Worm (Caenorhabditis elegans): ENCODE measurements around the gene pqn-74.

The pqn-74 gene

DNA sequence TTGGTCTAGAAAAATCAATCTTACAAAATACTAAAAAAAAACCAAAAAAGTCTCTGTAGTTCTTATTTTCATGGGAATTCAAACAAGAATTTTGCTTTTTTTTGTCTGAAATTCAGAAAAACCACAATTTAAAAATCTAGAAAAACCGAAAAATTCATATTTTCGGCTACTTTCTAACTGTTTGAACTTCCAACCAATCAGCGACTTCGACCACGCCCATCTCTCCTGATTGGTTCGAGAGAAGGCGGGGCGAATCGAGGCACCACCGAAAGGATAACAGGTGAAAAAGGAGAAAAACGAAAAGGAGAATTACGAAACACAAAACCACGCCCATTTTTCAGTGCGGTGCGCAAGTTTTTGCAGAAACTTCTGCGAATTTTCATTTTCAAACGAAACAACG lies 26.4 kb downstream of the pqn-74 start:
- TF ChIP-seq sea-1 (GFP tag; conservative IDR thresholded peaks at IDR 0.05): no peak

- TF ChIP-seq tbx-11 (GFP tag; IDR thresholded peaks at IDR 0.05) (no peak), hmbx-1 (tag; optimal IDR thresholded peaks at IDR 0.05) (no peak), ama-1 (optimal IDR thresholded peaks at IDR 0.05) (no peak), ets-7 (tag; optimal IDR thresholded peaks at IDR 0.05) (no peak), B0310.2 (tag; optimal IDR thresholded peaks at IDR 0.05) (no peak), hnd-1 (tag; optimal IDR thresholded peaks at IDR 0.05) (no peak)
Measured at ce11 chrIV:13303442-13303841, 27.8 kb downstream of the pqn-74 start, which contains the start of gene Y67H2A.7. Gene Y67H2A.7 (plus strand): TSS chrIV:13303742.

- TF ChIP-seq tbx-37 (GFP tag; conservative IDR thresholded peaks at IDR 0.05): no peak
- no peak for TF ChIP-seq scrt-1 (GFP tag; IDR thresholded peaks at IDR 0.05)
- no peak for TF ChIP-seq ama-1 (optimal IDR thresholded peaks at IDR 0.05)
- no peak for TF ChIP-seq tra-4 (tag; optimal IDR thresholded peaks at IDR 0.05)
- no peak for TF ChIP-seq hnd-1 (tag; optimal IDR thresholded peaks at IDR 0.05)
- no peak for TF ChIP-seq sea-1 (GFP tag; conservative IDR thresholded peaks at IDR 0.05)
- TF ChIP-seq ets-7 (tag; optimal IDR thresholded peaks at IDR 0.05): no peak
- no peak for TF ChIP-seq pes-1 (GFP tag; IDR thresholded peaks at IDR 0.05)
- TF ChIP-seq flt-1 (GFP tag; IDR thresholded peaks at IDR 0.05): no peak
- no peak for TF ChIP-seq ceh-36 (tag; optimal IDR thresholded peaks at IDR 0.05)
- TF ChIP-seq B0310.2 (tag; optimal IDR thresholded peaks at IDR 0.05): no peak
- no peak for TF ChIP-seq aly-1 (tag; optimal IDR thresholded peaks at IDR 0.05)
- TF ChIP-seq F13C5.2 (tag; optimal IDR thresholded peaks at IDR 0.05): no peak
- TF ChIP-seq ceh-13 (GFP tag; optimal IDR thresholded peaks at IDR 0.05): no peak
- no peak for TF ChIP-seq tbx-11 (GFP tag; IDR thresholded peaks at IDR 0.05)
- TF ChIP-seq hmbx-1 (tag; optimal IDR thresholded peaks at IDR 0.05): no peak
- no peak for TF ChIP-seq hmg-4 (GFP tag; optimal IDR thresholded peaks at IDR 0.05)
Measured at ce11 chrIV:13300591-13300990, 30.6 kb downstream of the pqn-74 start, which contains the start of gene csn-6. Gene csn-6 (plus strand): TSS chrIV:13300824.

DNA sequence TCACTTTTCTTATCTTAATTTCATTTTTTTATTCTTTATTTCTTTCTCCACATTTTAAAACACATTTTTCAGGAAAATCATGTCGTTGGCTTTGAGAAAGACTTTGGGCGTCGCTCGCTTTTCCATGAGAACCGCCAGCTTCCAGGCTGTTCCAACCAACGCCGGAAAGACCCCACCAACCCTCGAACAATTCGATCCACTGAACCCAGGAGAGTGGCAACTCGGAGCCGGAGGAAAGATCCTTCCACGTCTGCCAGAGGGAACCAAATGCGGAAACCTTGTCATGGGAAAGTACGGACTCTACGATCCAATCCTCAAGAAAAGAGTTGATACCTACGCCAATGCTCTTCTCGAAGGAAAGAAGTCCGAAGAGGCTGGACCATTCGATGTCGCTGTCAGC lies 31.1 kb downstream of the pqn-74 start, which contains the start of gene kdp-1:
TSS of gene kdp-1 (plus strand) at position 80 of the 400 bp plus-strand sequence.
- TF ChIP-seq tra-4 (tag; optimal IDR thresholded peaks at IDR 0.05) (no peak), tbx-37 (GFP tag; conservative IDR thresholded peaks at IDR 0.05) (no peak), hmbx-1 (tag; optimal IDR thresholded peaks at IDR 0.05) (no peak), ets-7 (tag; optimal IDR thresholded peaks at IDR 0.05) (no peak), ceh-13 (GFP tag; optimal IDR thresholded peaks at IDR 0.05) (no peak), flt-1 (GFP tag; IDR thresholded peaks at IDR 0.05) (no peak), scrt-1 (GFP tag; IDR thresholded peaks at IDR 0.05) (no peak), aly-1 (tag; optimal IDR thresholded peaks at IDR 0.05) (no peak), sea-1 (GFP tag; conservative IDR thresholded peaks at IDR 0.05) (no peak), tbx-11 (GFP tag; IDR thresholded peaks at IDR 0.05) (no peak), ceh-36 (tag; optimal IDR thresholded peaks at IDR 0.05) (no peak), ama-1 (optimal IDR thresholded peaks at IDR 0.05) (no peak), B0310.2 (tag; optimal IDR thresholded peaks at IDR 0.05) (no peak), F13C5.2 (tag; optimal IDR thresholded peaks at IDR 0.05) (no peak), hmg-4 (GFP tag; optimal IDR thresholded peaks at IDR 0.05) (no peak), hnd-1 (tag; optimal IDR thresholded peaks at IDR 0.05) (no peak)

DNA sequence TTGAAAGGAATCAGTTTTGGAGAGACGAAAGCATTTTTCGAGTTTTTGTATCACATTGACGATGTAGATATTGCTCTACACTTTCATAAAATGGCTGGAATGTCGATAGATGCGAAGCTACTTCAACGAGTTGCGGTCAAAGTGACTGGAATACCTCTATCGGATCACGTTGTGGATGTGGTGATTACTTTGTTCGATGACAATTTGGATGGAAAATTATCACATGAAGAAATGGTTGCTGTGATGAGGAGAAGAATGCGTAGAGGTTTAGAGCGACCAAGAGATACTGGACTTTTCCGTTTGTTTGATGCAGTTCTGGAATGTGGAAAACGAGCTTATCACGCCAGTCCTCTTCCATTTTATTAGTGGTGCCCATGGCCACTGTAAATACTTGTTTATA lies 31.6 kb downstream of the pqn-74 start:
- TF ChIP-seq tbx-11 (GFP tag; IDR thresholded peaks at IDR 0.05) (no peak), ceh-13 (GFP tag; optimal IDR thresholded peaks at IDR 0.05) (no peak), ets-7 (tag; optimal IDR thresholded peaks at IDR 0.05) (no peak), aly-1 (tag; optimal IDR thresholded peaks at IDR 0.05) (no peak), F13C5.2 (tag; optimal IDR thresholded peaks at IDR 0.05) (no peak), tbx-37 (GFP tag; conservative IDR thresholded peaks at IDR 0.05) (no peak)

DNA sequence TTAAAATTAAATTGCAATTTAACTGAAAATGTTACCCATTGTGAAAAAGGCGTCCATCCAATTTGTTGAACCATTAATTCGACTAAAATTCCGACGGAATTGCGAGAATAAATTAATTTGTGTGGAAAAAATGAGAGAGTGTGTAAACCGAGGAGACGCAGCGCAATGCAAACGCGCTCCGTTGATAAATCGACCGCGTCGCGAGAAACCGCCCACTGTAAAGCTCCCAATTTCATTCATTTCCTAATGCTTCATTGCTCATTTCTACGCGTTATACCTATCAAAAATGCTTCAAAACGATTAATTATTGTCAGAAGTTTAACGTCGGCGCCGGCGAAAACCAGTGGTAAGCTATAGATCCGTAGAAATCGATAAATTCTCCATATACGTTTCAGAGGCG lies 33.5 kb downstream of the pqn-74 start, which contains the start of the genes Y67H2A.2 and micu-1:
TSS of gene Y67H2A.2 (minus strand) at position 74 of the 400 bp plus-strand sequence.
TSS of gene micu-1 (plus strand) at position 181 of the 400 bp plus-strand sequence.
- TF ChIP-seq ama-1 (optimal IDR thresholded peaks at IDR 0.05) (no peak), ceh-36 (tag; optimal IDR thresholded peaks at IDR 0.05) (no peak), F13C5.2 (tag; optimal IDR thresholded peaks at IDR 0.05) (peak; percentile 20), ceh-13 (GFP tag; optimal IDR thresholded peaks at IDR 0.05) (no peak), aly-1 (tag; optimal IDR thresholded peaks at IDR 0.05) (no peak), tbx-11 (GFP tag; IDR thresholded peaks at IDR 0.05) (no peak), B0310.2 (tag; optimal IDR thresholded peaks at IDR 0.05) (no peak), flt-1 (GFP tag; IDR thresholded peaks at IDR 0.05) (0 out of 2 replicates have a peak, but pooled peaks have one; percentile 32)

DNA sequence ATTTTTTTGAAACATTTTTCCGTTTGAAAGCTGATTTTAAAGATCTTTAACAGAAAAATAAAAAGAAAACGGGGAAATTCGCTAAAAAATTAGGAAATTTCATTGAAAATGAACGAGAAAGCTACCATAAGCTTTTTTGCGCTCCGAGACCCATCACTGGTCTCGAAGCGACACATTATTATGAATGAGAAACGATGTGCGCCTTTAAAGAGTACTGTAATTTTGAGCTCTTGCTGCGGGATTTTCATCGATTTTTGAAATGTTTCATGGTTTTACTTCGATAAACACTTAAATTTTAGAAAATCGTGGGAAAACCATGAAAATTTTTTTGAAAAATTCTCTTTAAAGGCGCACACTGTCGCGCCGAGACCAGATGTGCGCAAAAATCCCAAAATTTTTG lies 41.0 kb downstream of the pqn-74 start:
- TF ChIP-seq F13C5.2 (tag; optimal IDR thresholded peaks at IDR 0.05) (no peak), hnd-1 (tag; optimal IDR thresholded peaks at IDR 0.05) (no peak), pes-1 (GFP tag; IDR thresholded peaks at IDR 0.05) (no peak), B0310.2 (tag; optimal IDR thresholded peaks at IDR 0.05) (no peak), scrt-1 (GFP tag; IDR thresholded peaks at IDR 0.05) (no peak), sea-1 (GFP tag; conservative IDR thresholded peaks at IDR 0.05) (no peak), tbx-11 (GFP tag; IDR thresholded peaks at IDR 0.05) (no peak), hmg-4 (GFP tag; optimal IDR thresholded peaks at IDR 0.05) (no peak), ceh-36 (tag; optimal IDR thresholded peaks at IDR 0.05) (no peak), aly-1 (tag; optimal IDR thresholded peaks at IDR 0.05) (no peak), ama-1 (optimal IDR thresholded peaks at IDR 0.05) (no peak), ceh-13 (GFP tag; optimal IDR thresholded peaks at IDR 0.05) (no peak), hmbx-1 (tag; optimal IDR thresholded peaks at IDR 0.05) (no peak), ets-7 (tag; optimal IDR thresholded peaks at IDR 0.05) (no peak), tbx-37 (GFP tag; conservative IDR thresholded peaks at IDR 0.05) (no peak), tra-4 (tag; optimal IDR thresholded peaks at IDR 0.05) (no peak), flt-1 (GFP tag; IDR thresholded peaks at IDR 0.05) (no peak)

ce11 chrIV:13289321-13289720 lies 41.9 kb downstream of the pqn-74 start, which contains the start of gene Y67H2A.10:
Gene Y67H2A.10 (minus strand): TSS chrIV:13289504.
- no peak for TF ChIP-seq hmbx-1 (tag; optimal IDR thresholded peaks at IDR 0.05)
- TF ChIP-seq ceh-36 (tag; optimal IDR thresholded peaks at IDR 0.05): no peak
- TF ChIP-seq flt-1 (GFP tag; IDR thresholded peaks at IDR 0.05): no peak
- no peak for TF ChIP-seq sea-1 (GFP tag; conservative IDR thresholded peaks at IDR 0.05)
- TF ChIP-seq F13C5.2 (tag; optimal IDR thresholded peaks at IDR 0.05): peak; percentile 42
- no peak for TF ChIP-seq hnd-1 (tag; optimal IDR thresholded peaks at IDR 0.05)
- no peak for TF ChIP-seq tbx-11 (GFP tag; IDR thresholded peaks at IDR 0.05)
- TF ChIP-seq tra-4 (tag; optimal IDR thresholded peaks at IDR 0.05): no peak
- TF ChIP-seq B0310.2 (tag; optimal IDR thresholded peaks at IDR 0.05): no peak
- no peak for TF ChIP-seq scrt-1 (GFP tag; IDR thresholded peaks at IDR 0.05)
- TF ChIP-seq tbx-37 (GFP tag; conservative IDR thresholded peaks at IDR 0.05): 0 out of 2 replicates have a peak, but pooled peaks have one; percentile 27
- TF ChIP-seq ets-7 (tag; optimal IDR thresholded peaks at IDR 0.05): no peak
- no peak for TF ChIP-seq ama-1 (optimal IDR thresholded peaks at IDR 0.05)
- TF ChIP-seq hmg-4 (GFP tag; optimal IDR thresholded peaks at IDR 0.05): no peak
- 0 out of 2 replicates have a peak, but pooled peaks have one; percentile 9 for TF ChIP-seq pes-1 (GFP tag; IDR thresholded peaks at IDR 0.05)
- no peak for TF ChIP-seq ceh-13 (GFP tag; optimal IDR thresholded peaks at IDR 0.05)
- TF ChIP-seq aly-1 (tag; optimal IDR thresholded peaks at IDR 0.05): no peak

All from whole organism, early embryonic.